Worm (Caenorhabditis elegans) whole organism, L4/young adult: ENCODE results near the gene fbxb-5.

Experiments
- W03F9.2 ChIP-seq: fragments of 150-350 bp; optimal IDR thresholded peaks from 2 replicates; lab custom pipeline; 2014; ENCODE audit warnings: missing biosample characterization, missing genetic modification characterization
- him-1 ChIP-seq: sonication (generic microtip); optimal IDR thresholded peaks from 2 replicates; lab custom pipeline; 2016; ENCODE audit warnings: missing genotype, missing genetic modification reagents, missing genetic modification characterization, missing compliant biosample characterization

- TF ChIP-seq W03F9.2 (tag; lab: Kevin White, UChicago) (no peak), him-1 (no peak)
Observed at ce11 chrII:1741248-1741647, 19.0 kb upstream of the fbxb-5 start, which contains the start of gene K07G6.1.
